Worm (Caenorhabditis elegans) whole organism, young adult: ENCODE measurements around the gene F18A1.7.

Source experiments
- B0035.1 ChIP-seq: sonication (generic microtip); optimal IDR thresholded peaks from 2 replicates; lab custom pipeline; 2016; ENCODE audit warnings: missing genetic modification characterization, mild to moderate bottlenecking, missing compliant biosample characterization, missing genotype, missing genetic modification reagents
- C17E4.6 ChIP-seq: fragments of 200-800 bp; sonication (Bioruptor generic); IDR thresholded peaks from 2 replicates; pipeline ENCODE4 v1.3.6; 2022; ENCODE audit warnings: missing genetic modification reagents, missing genetic modification characterization, missing compliant biosample characterization
- D2030.7 ChIP-seq: fragments of 200-800 bp; sonication (Bioruptor generic); IDR thresholded peaks from 2 replicates; pipeline ENCODE4 v1.3.6; 2022; ENCODE audit warnings: missing genetic modification reagents, missing genetic modification characterization, missing compliant biosample characterization
- F49E8.2 ChIP-seq: sonication (generic microtip); optimal IDR thresholded peaks from 3 replicates; lab custom pipeline; 2017; ENCODE audit warnings: missing genetic modification characterization, mild to moderate bottlenecking, missing compliant biosample characterization, antibody characterized with exemption, moderate library complexity; ENCODE audit not compliant: insufficient read depth
- T26A5.8 ChIP-seq: sonication (generic microtip); optimal IDR thresholded peaks from 2 replicates; lab custom pipeline; 2016; ENCODE audit warnings: missing genetic modification characterization, missing compliant biosample characterization
- Y53G8AR.9 ChIP-seq: fragments of 200-800 bp; sonication (Bioruptor generic); conservative IDR thresholded peaks from 2 replicates; pipeline ENCODE4 v1.3.6; 2022; ENCODE audit warnings: missing genetic modification reagents, missing genetic modification characterization, missing compliant biosample characterization
- Y67H2A.10 ChIP-seq: fragments of 200-800 bp; sonication (Bioruptor generic); conservative IDR thresholded peaks from 2 replicates; pipeline ENCODE4 v1.3.6; 2022; ENCODE audit warnings: missing genetic modification reagents, missing genetic modification characterization, missing compliant biosample characterization
- Y79H2A.3 ChIP-seq: fragments of 200-800 bp; sonication (Bioruptor generic); conservative IDR thresholded peaks from 2 replicates; pipeline ENCODE4 v1.3.6; 2022; ENCODE audit warnings: missing genetic modification reagents, missing genetic modification characterization, missing compliant biosample characterization
- ama-1 ChIP-seq, 3 experiments: fragments of 150-350 bp in 1 of 3; sonication (generic microtip) in 2 of 3; optimal IDR thresholded peaks; 2 replicates each; lab custom pipeline; 2014 to 2018; ENCODE audit warnings: missing biosample characterization in 2 of 3, missing genetic modification characterization in 2 of 3, missing genetic modification reagents in 2 of 3
- aptf-2 ChIP-seq: fragments of 200-800 bp; sonication (Bioruptor generic); conservative IDR thresholded peaks from 2 replicates; pipeline ENCODE4 v1.3.6; 2022; ENCODE audit warnings: missing genetic modification reagents, missing genetic modification characterization, missing compliant biosample characterization
- attf-3 ChIP-seq: fragments of 200-800 bp; sonication (Bioruptor generic); conservative IDR thresholded peaks from 2 replicates; pipeline ENCODE4 v1.3.6; 2022; ENCODE audit warnings: missing genetic modification reagents, missing genetic modification characterization, missing compliant biosample characterization
- bed-1 ChIP-seq: fragments of 200-800 bp; sonication (Bioruptor generic); IDR thresholded peaks from 2 replicates; pipeline ENCODE4 v1.3.6; 2022; ENCODE audit warnings: missing genetic modification reagents, missing genetic modification characterization, missing compliant biosample characterization
- bed-2 ChIP-seq: fragments of 200-800 bp; sonication (Bioruptor generic); IDR thresholded peaks from 2 replicates; pipeline ENCODE4 v1.3.6; 2022; ENCODE audit warnings: missing genetic modification reagents, missing genetic modification characterization, missing compliant biosample characterization
- cebp-1 ChIP-seq, 2 experiments: fragments of 200-800 bp in 1 of 2; sonication (Bioruptor generic) in 1 of 2; sonication (generic microtip) in 1 of 2; IDR thresholded peaks in 1 of 2; optimal IDR thresholded peaks in 1 of 2; 2 replicates each; pipeline versions ENCODE4 v1.3.6 to Lab custom; 2017 to 2022; ENCODE audit warnings: missing compliant biosample characterization in 2 of 2, missing genetic modification characterization in 2 of 2, mild to moderate bottlenecking in 1 of 2, missing genetic modification reagents in 1 of 2, moderate library complexity in 1 of 2
- cebp-2 ChIP-seq: fragments of 200-800 bp; sonication (Bioruptor generic); IDR thresholded peaks from 2 replicates; pipeline ENCODE4 v1.3.6; 2022; ENCODE audit warnings: missing genetic modification characterization, missing compliant biosample characterization
- ceh-100 ChIP-seq: fragments of 200-800 bp; sonication (Bioruptor generic); IDR thresholded peaks from 2 replicates; pipeline ENCODE4 v1.3.6; 2022; ENCODE audit warnings: missing genetic modification reagents, missing genetic modification characterization, missing compliant biosample characterization
- ceh-27 ChIP-seq: fragments of 200-800 bp; sonication (Bioruptor generic); optimal IDR thresholded peaks from 2 replicates; lab custom pipeline; 2018; ENCODE audit warnings: mild to moderate bottlenecking, missing genetic modification characterization, moderate library complexity, missing compliant biosample characterization
- die-1 ChIP-seq: sonication (generic microtip); optimal IDR thresholded peaks from 2 replicates; lab custom pipeline; 2016; ENCODE audit warnings: missing genotype, mild to moderate bottlenecking, missing genetic modification characterization, missing compliant biosample characterization
- dox-1 ChIP-seq: fragments of 200-800 bp; sonication (Bioruptor generic); IDR thresholded peaks from 2 replicates; pipeline ENCODE4 v1.3.6; 2022; ENCODE audit warnings: missing genetic modification reagents, missing genetic modification characterization, missing compliant biosample characterization
- egrh-3 ChIP-seq: fragments of 200-800 bp; sonication (Bioruptor generic); IDR thresholded peaks from 2 replicates; pipeline ENCODE4 v1.3.6; 2022; ENCODE audit warnings: missing genetic modification reagents, missing genetic modification characterization, missing compliant biosample characterization
- him-1 ChIP-seq: sonication (generic microtip); optimal IDR thresholded peaks from 2 replicates; lab custom pipeline; 2016; ENCODE audit warnings: missing genotype, missing genetic modification reagents, missing genetic modification characterization, missing compliant biosample characterization
- hmg-1.2 ChIP-seq: fragments of 200-800 bp; sonication (Bioruptor generic); IDR thresholded peaks from 2 replicates; pipeline ENCODE4 v1.3.6; 2022; ENCODE audit warnings: missing genetic modification reagents, missing genetic modification characterization, missing compliant biosample characterization
- hrde-1 ChIP-seq: sonication (generic microtip); optimal IDR thresholded peaks from 2 replicates; lab custom pipeline; 2016; ENCODE audit warnings: missing genetic modification characterization, mild to moderate bottlenecking, missing compliant biosample characterization, moderate library complexity, missing genotype, missing genetic modification reagents, borderline replicate concordance
- hsf-1 ChIP-seq: fragments of 200-800 bp; sonication (Bioruptor generic); IDR thresholded peaks from 2 replicates; pipeline ENCODE4 v1.3.6; 2022; ENCODE audit warnings: missing genetic modification reagents, missing genetic modification characterization, missing compliant biosample characterization
- lin-35 ChIP-seq, 3 experiments: fragments of 150-350 bp in 2 of 3; sonication (generic microtip) in 1 of 3; optimal IDR thresholded peaks; 2 replicates each; lab custom pipeline; 2014 to 2018; ENCODE audit warnings: missing biosample characterization in 3 of 3, missing genetic modification characterization in 3 of 3, missing genetic modification reagents in 3 of 3
- madf-3 ChIP-seq: fragments of 200-800 bp; sonication (Bioruptor generic); IDR thresholded peaks from 2 replicates; pipeline ENCODE4 v1.3.6; 2022; ENCODE audit warnings: missing genetic modification reagents, missing genetic modification characterization, missing compliant biosample characterization
- madf-6 ChIP-seq: fragments of 200-800 bp; sonication (Bioruptor generic); IDR thresholded peaks from 2 replicates; pipeline ENCODE4 v1.3.6; 2022; ENCODE audit warnings: missing genetic modification reagents, missing genetic modification characterization, missing compliant biosample characterization
- nfya-1 ChIP-seq: sonication (generic microtip); optimal IDR thresholded peaks from 2 replicates; lab custom pipeline; 2017; ENCODE audit warnings: antibody characterized with exemption, missing compliant biosample characterization, missing genetic modification characterization, borderline replicate concordance; ENCODE audit not compliant: insufficient read depth
- nhr-179 ChIP-seq: sonication (generic microtip); optimal IDR thresholded peaks from 2 replicates; lab custom pipeline; 2016; ENCODE audit warnings: mild to moderate bottlenecking, missing genetic modification characterization, missing compliant biosample characterization
- nhr-27 ChIP-seq: fragments of 200-800 bp; sonication (Bioruptor generic); optimal IDR thresholded peaks from 2 replicates; lab custom pipeline; 2018; ENCODE audit warnings: mild to moderate bottlenecking, missing genetic modification characterization, moderate library complexity, missing compliant biosample characterization
- nhr-80 ChIP-seq: sonication (generic microtip); optimal IDR thresholded peaks from 2 replicates; lab custom pipeline; 2016; ENCODE audit warnings: missing genetic modification characterization, missing compliant biosample characterization
- repo-1 ChIP-seq: sonication (generic microtip); optimal IDR thresholded peaks from 2 replicates; lab custom pipeline; 2017; ENCODE audit warnings: mild to moderate bottlenecking, missing genetic modification characterization, missing compliant biosample characterization
- rpc-1 ChIP-seq, 2 experiments: fragments of 150-350 bp in 1 of 2; sonication (generic microtip) in 1 of 2; optimal IDR thresholded peaks; 2 replicates each; lab custom pipeline; 2014 to 2018; ENCODE audit warnings: missing biosample characterization in 1 of 2, missing genetic modification characterization in 1 of 2, missing genetic modification reagents in 1 of 2, missing genotype in 1 of 2
- sea-2 ChIP-seq: fragments of 200-800 bp; sonication (Bioruptor generic); IDR thresholded peaks from 2 replicates; pipeline ENCODE4 v1.3.6; 2022; ENCODE audit warnings: missing genetic modification characterization, missing compliant biosample characterization
- somi-1 ChIP-seq: fragments of 200-800 bp; sonication (Bioruptor generic); optimal IDR thresholded peaks from 2 replicates; lab custom pipeline; 2018; ENCODE audit warnings: mild to moderate bottlenecking, missing genetic modification characterization, missing compliant biosample characterization
- tbp1 ChIP-seq: fragments of 200-800 bp; sonication (Bioruptor generic); optimal IDR thresholded peaks from 2 replicates; lab custom pipeline; 2018; ENCODE audit warnings: mild to moderate bottlenecking, missing genetic modification characterization, missing compliant biosample characterization
- unc-62 ChIP-seq: fragments of 150-350 bp; optimal IDR thresholded peaks from 2 replicates; lab custom pipeline; 2014; ENCODE audit warnings: missing biosample characterization, missing genetic modification reagents, missing genetic modification characterization
- zim-3 ChIP-seq: sonication (generic microtip); optimal IDR thresholded peaks from 2 replicates; lab custom pipeline; 2017; ENCODE audit warnings: mild to moderate bottlenecking, missing genetic modification characterization, moderate library complexity, missing compliant biosample characterization
- ztf-18 ChIP-seq: sonication (generic microtip); optimal IDR thresholded peaks from 2 replicates; lab custom pipeline; 2016; ENCODE audit warnings: missing genotype, mild to moderate bottlenecking, missing genetic modification characterization, missing compliant biosample characterization
- ztf-22 ChIP-seq: fragments of 200-800 bp; sonication (Bioruptor generic); optimal IDR thresholded peaks from 2 replicates; lab custom pipeline; 2018; ENCODE audit warnings: mild to moderate bottlenecking, missing genetic modification characterization, moderate library complexity, missing compliant biosample characterization
- ztf-3 ChIP-seq: fragments of 200-800 bp; sonication (Bioruptor generic); optimal IDR thresholded peaks from 2 replicates; lab custom pipeline; 2018; ENCODE audit warnings: mild to moderate bottlenecking, missing genetic modification characterization, missing compliant biosample characterization

The F18A1.7 gene

ce11 chrII:7618212-7618611, 45.3 kb downstream of the F18A1.7 start:
- no peak for TF ChIP-seq rpc-1 (optimal IDR thresholded peaks at IDR 0.05; lab: Kevin White, UChicago)
- TF ChIP-seq rpc-1 (tag; optimal IDR thresholded peaks at IDR 0.05; lab: Kevin White, UChicago): no peak
- no peak for TF ChIP-seq unc-62 (GFP tag; lab: Kevin White, UChicago)
- TF ChIP-seq him-1 (tag; lab: Kevin White, UChicago): peak; percentile 2
- no peak for TF ChIP-seq bed-1 (GFP tag; lab: Robert Waterston, UW)
- TF ChIP-seq bed-2 (GFP tag; lab: Robert Waterston, UW): no peak
- no peak for TF ChIP-seq ama-1 (optimal IDR thresholded peaks at IDR 0.05; lab: Kevin White, UChicago)
- no peak for TF ChIP-seq ama-1 (GFP tag; optimal IDR thresholded peaks at IDR 0.05; lab: Kevin White, UChicago)
- TF ChIP-seq T26A5.8: no peak
- TF ChIP-seq nhr-80 (tag; lab: Kevin White, UChicago): peak; percentile 52

ce11 chrII:7616141-7616540, 47.4 kb downstream of the F18A1.7 start, which contains the start of gene cdc-42:
Gene cdc-42, plus strand, starts transcription at chrII:7616452.
- TF ChIP-seq madf-3 (GFP tag; lab: Robert Waterston, UW) (no peak), Y53G8AR.9 (GFP tag; lab: Robert Waterston, UW) (no peak), Y79H2A.3 (GFP tag; lab: Robert Waterston, UW) (no peak), die-1 (tag; lab: Kevin White, UChicago) (no peak), ztf-18 (no peak), cebp-1 (GFP tag; IDR thresholded peaks at IDR 0.05; lab: Robert Waterston, UW) (peak; percentile 72), cebp-1 (tag; optimal IDR thresholded peaks at IDR 0.05; lab: Kevin White, UChicago) (peak; percentile 94)

- TF ChIP-seq nfya-1: no peak
- no peak for TF ChIP-seq aptf-2 (GFP tag; lab: Robert Waterston, UW)
- peak in 1 of 3 experiments; percentile 14 for TF ChIP-seq lin-35 (GFP tag; optimal IDR thresholded peaks at IDR 0.05; lab: Kevin White, UChicago)
- TF ChIP-seq madf-6 (GFP tag; lab: Robert Waterston, UW): peak; percentile 33; the same call in 1 of the 2 replicates
- no peak for TF ChIP-seq ceh-100 (GFP tag; lab: Robert Waterston, UW)
- no peak for TF ChIP-seq attf-3
- no peak for TF ChIP-seq hsf-1 (GFP tag; lab: Robert Waterston, UW)
- no peak for TF ChIP-seq hrde-1 (tag; lab: Kevin White, UChicago)
- TF ChIP-seq madf-3 (GFP tag; lab: Robert Waterston, UW): peak; percentile 92
- no peak for TF ChIP-seq Y67H2A.10 (GFP tag; lab: Robert Waterston, UW)
- TF ChIP-seq zim-3: no peak
- TF ChIP-seq ceh-27: no peak
- TF ChIP-seq B0035.1 (tag; lab: Kevin White, UChicago): no peak
- no peak for TF ChIP-seq cebp-2 (GFP tag; lab: Robert Waterston, UW)
- TF ChIP-seq ztf-18: no peak
- TF ChIP-seq dox-1 (GFP tag; lab: Robert Waterston, UW): peak; percentile 47
- TF ChIP-seq F49E8.2 (tag; lab: Kevin White, UChicago): no peak
- peak; percentile 94 for TF ChIP-seq hmg-1.2 (GFP tag; lab: Robert Waterston, UW)
- TF ChIP-seq sea-2 (GFP tag; lab: Robert Waterston, UW): no peak
- no peak for TF ChIP-seq ztf-3 (GFP tag; lab: Kevin White, UChicago)
- TF ChIP-seq egrh-3 (GFP tag; lab: Robert Waterston, UW): no peak
- TF ChIP-seq C17E4.6 (GFP tag; lab: Robert Waterston, UW): no peak
- TF ChIP-seq D2030.7 (GFP tag; lab: Robert Waterston, UW): no peak
- no peak for TF ChIP-seq him-1 (tag; lab: Kevin White, UChicago)
- TF ChIP-seq ztf-22 (GFP tag; lab: Kevin White, UChicago): no peak
- TF ChIP-seq repo-1 (tag; lab: Kevin White, UChicago): no peak
- TF ChIP-seq somi-1 (GFP tag; lab: Kevin White, UChicago): no peak
- TF ChIP-seq cebp-1 (GFP tag; IDR thresholded peaks at IDR 0.05; lab: Robert Waterston, UW): no peak
- TF ChIP-seq cebp-1 (tag; optimal IDR thresholded peaks at IDR 0.05; lab: Kevin White, UChicago): peak; percentile 2
- TF ChIP-seq nhr-179 (tag; lab: Kevin White, UChicago): no peak
- TF ChIP-seq nhr-27 (tag; lab: Kevin White, UChicago): no peak
- TF ChIP-seq ama-1 (optimal IDR thresholded peaks at IDR 0.05; lab: Kevin White, UChicago): no peak
- no peak for TF ChIP-seq ama-1 (GFP tag; optimal IDR thresholded peaks at IDR 0.05; lab: Kevin White, UChicago)
- TF ChIP-seq tbp1 (GFP tag; lab: Kevin White, UChicago): peak; percentile 16
- TF ChIP-seq rpc-1 (optimal IDR thresholded peaks at IDR 0.05; lab: Kevin White, UChicago): no peak
- no peak for TF ChIP-seq rpc-1 (tag; optimal IDR thresholded peaks at IDR 0.05; lab: Kevin White, UChicago)
These were observed 48.1 kb downstream of the F18A1.7 start for ce11 chrII:7615318-7615891.
